Worm (Caenorhabditis elegans): ENCODE data around the gene C34F11.8.

C34F11.8 gene

ce11 chrII:5186870-5187269, 23.9 kb downstream of the C34F11.8 start:
- peak; percentile 40 for TF ChIP-seq nhr-80 (tag; optimal IDR thresholded peaks at IDR 0.05)
- TF ChIP-seq ama-1 (optimal IDR thresholded peaks at IDR 0.05): no peak
- TF ChIP-seq ama-1 (GFP tag; optimal IDR thresholded peaks at IDR 0.05): no peak
- TF ChIP-seq madf-3 (GFP tag; IDR thresholded peaks at IDR 0.05): no peak
- TF ChIP-seq snpc-4 (GFP tag; optimal IDR thresholded peaks at IDR 0.05): no peak
- TF ChIP-seq snpc-4 (tag; optimal IDR thresholded peaks at IDR 0.05): no peak

- 0 out of 2 replicates have a peak, but pooled peaks have one; percentile 5 for TF ChIP-seq mcd-1 (GFP tag; IDR thresholded peaks at IDR 0.05)
- TF ChIP-seq nhr-80 (tag; optimal IDR thresholded peaks at IDR 0.05): peak; percentile 90
- TF ChIP-seq fkh-3 (tag; optimal IDR thresholded peaks at IDR 0.05): no peak
- no peak for TF ChIP-seq lag-1 (GFP tag; IDR thresholded peaks at IDR 0.05)
- TF ChIP-seq ztf-25 (GFP tag; IDR thresholded peaks at IDR 0.05): no peak
- no peak for TF ChIP-seq chd-7 (tag; optimal IDR thresholded peaks at IDR 0.05)
- no peak for TF ChIP-seq F39B2.1 (GFP tag; IDR thresholded peaks at IDR 0.05)
- TF ChIP-seq zfh-2 (GFP tag; conservative IDR thresholded peaks at IDR 0.05): no peak
- TF ChIP-seq zim-3 (tag; optimal IDR thresholded peaks at IDR 0.05): no peak
- TF ChIP-seq rpc-1 (optimal IDR thresholded peaks at IDR 0.05): no peak
- TF ChIP-seq rpc-1 (tag; optimal IDR thresholded peaks at IDR 0.05): no peak
- TF ChIP-seq sptf-2 (GFP tag; optimal IDR thresholded peaks at IDR 0.05): no peak
- no peak for TF ChIP-seq pha-4 (tag; optimal IDR thresholded peaks at IDR 0.05)
- TF ChIP-seq K11D2.4 (GFP tag; IDR thresholded peaks at IDR 0.05): no peak
- no peak for TF ChIP-seq F55B11.4 (tag; optimal IDR thresholded peaks at IDR 0.05; ENCODE audit: borderline replicate concordance, insufficient read depth)
- no peak for TF ChIP-seq F33H1.4 (GFP tag; IDR thresholded peaks at IDR 0.05)
- TF ChIP-seq Y56A3A.18 (GFP tag; IDR thresholded peaks at IDR 0.05): no peak
- no peak for TF ChIP-seq nhr-120 (GFP tag; IDR thresholded peaks at IDR 0.05)
- TF ChIP-seq ceh-79 (tag; optimal IDR thresholded peaks at IDR 0.05): no peak
- TF ChIP-seq C17E4.6 (GFP tag; IDR thresholded peaks at IDR 0.05): no peak
- TF ChIP-seq ceh-100 (GFP tag; IDR thresholded peaks at IDR 0.05): no peak
- no peak for TF ChIP-seq nhr-179 (tag; optimal IDR thresholded peaks at IDR 0.05)
- TF ChIP-seq hsf-1 (GFP tag; IDR thresholded peaks at IDR 0.05): no peak
- TF ChIP-seq ztf-28 (GFP tag; IDR thresholded peaks at IDR 0.05): no peak
- TF ChIP-seq C06A6.2 (GFP tag; conservative IDR thresholded peaks at IDR 0.05): no peak
- no peak for TF ChIP-seq ccch-3 (GFP tag; optimal IDR thresholded peaks at IDR 0.05)
- TF ChIP-seq T07F8.4 (tag; optimal IDR thresholded peaks at IDR 0.05): no peak
- TF ChIP-seq repo-1 (tag; optimal IDR thresholded peaks at IDR 0.05): no peak
- TF ChIP-seq attf-6 (GFP tag; IDR thresholded peaks at IDR 0.05): no peak
- no peak for TF ChIP-seq ekl-4 (GFP tag; IDR thresholded peaks at IDR 0.05)
- TF ChIP-seq mel-28 (tag; optimal IDR thresholded peaks at IDR 0.05; ENCODE audit: borderline replicate concordance): no peak
- TF ChIP-seq ztf-22 (GFP tag; optimal IDR thresholded peaks at IDR 0.05): peak; percentile 44
- no peak for TF ChIP-seq ZK185.1 (tag; optimal IDR thresholded peaks at IDR 0.05; ENCODE audit: poor library complexity, severe bottlenecking)
- no peak for TF ChIP-seq nfyb-1 (GFP tag; IDR thresholded peaks at IDR 0.05)
- no peak for TF ChIP-seq lir-1 (GFP tag; conservative IDR thresholded peaks at IDR 0.05)
- peak; percentile 30 for TF ChIP-seq unc-62 (GFP tag; optimal IDR thresholded peaks at IDR 0.05)
- TF ChIP-seq ceh-91 (GFP tag; IDR thresholded peaks at IDR 0.05): no peak
- no peak for TF ChIP-seq tbp1 (GFP tag; optimal IDR thresholded peaks at IDR 0.05)
- TF ChIP-seq B0336.3 (GFP tag; IDR thresholded peaks at IDR 0.05): peak; percentile 30; the same call in 1 of the 2 replicates
- no peak for TF ChIP-seq F57A8.1 (GFP tag; optimal IDR thresholded peaks at IDR 0.05)
Measured at ce11 chrII:5185955-5186539, 24.7 kb downstream of the C34F11.8 start.
